Fruit fly (Drosophila melanogaster) whole organism, wandering third instar larva: ENCODE results near the gene PolA1.

Experiments used
- CG32264 ChIP-seq: fragments of 200-800 bp; sonication (Bioruptor generic); optimal IDR thresholded peaks from 2 replicates; lab custom pipeline; 2016; ENCODE audit warnings: missing biosample characterization, missing genetic modification characterization
- CG9705 ChIP-seq: fragments of 200-800 bp; sonication (Bioruptor generic); optimal IDR thresholded peaks from 2 replicates; lab custom pipeline; 2018; ENCODE audit warnings: missing biosample characterization, mild to moderate bottlenecking, missing genetic modification characterization
- CrebA ChIP-seq: fragments of 200-800 bp; sonication (Bioruptor generic); optimal IDR thresholded peaks from 2 replicates; lab custom pipeline; 2016; ENCODE audit warnings: missing biosample characterization, mild to moderate bottlenecking, missing genetic modification characterization, borderline replicate concordance
- Dfd ChIP-seq: fragments of >200 bp; optimal IDR thresholded peaks from 2 replicates; lab custom pipeline; 2017; ENCODE audit warnings: missing biosample characterization, missing genetic modification characterization
- Dif ChIP-seq: fragments of 200-275, 200-300 bp; sonication (Bioruptor generic); optimal IDR thresholded peaks from 2 replicates; lab custom pipeline; 2018; ENCODE audit warnings: missing biosample characterization, missing genetic modification characterization; ENCODE audit not compliant: partially characterized antibody
- GATAd ChIP-seq: sonication (Bioruptor generic); optimal IDR thresholded peaks from 2 replicates; lab custom pipeline; 2016; ENCODE audit warnings: missing biosample characterization, missing genetic modification characterization
- HLH106 ChIP-seq: fragments of 200-800 bp; optimal IDR thresholded peaks from 3 replicates; lab custom pipeline; 2019; ENCODE audit warnings: missing biosample characterization, mild to moderate bottlenecking, missing genetic modification characterization, moderate library complexity
- Hnf4 ChIP-seq: fragments of 200-800 bp; sonication (Bioruptor generic); optimal IDR thresholded peaks from 2 replicates; lab custom pipeline; 2016; ENCODE audit warnings: missing biosample characterization, mild to moderate bottlenecking, missing genetic modification characterization
- Hr78 ChIP-seq: fragments of >200 bp; optimal IDR thresholded peaks from 2 replicates; lab custom pipeline; 2017; ENCODE audit warnings: missing biosample characterization, missing genetic modification characterization
- Hr83 ChIP-seq: fragments of 200-300 bp; sonication (Bioruptor generic); optimal IDR thresholded peaks from 2 replicates; lab custom pipeline; 2016; ENCODE audit warnings: missing biosample characterization, mild to moderate bottlenecking, missing genetic modification characterization, moderate library complexity; ENCODE audit not compliant: poor library complexity, severe bottlenecking
- Jra ChIP-seq: sonication (Bioruptor generic); optimal IDR thresholded peaks from 2 replicates; lab custom pipeline; 2016; ENCODE audit warnings: missing biosample characterization, missing genetic modification characterization
- N ChIP-seq: fragments of >200 bp; optimal IDR thresholded peaks from 2 replicates; lab custom pipeline; 2018; ENCODE audit warnings: missing biosample characterization, missing external identifiers, missing genetic modification characterization
- Rel ChIP-seq, 2 experiments: fragments of 200-800 bp; sonication (Bioruptor generic) in 1 of 2; optimal IDR thresholded peaks; 2 replicates in 1 of 2; 3 replicates in 1 of 2; lab custom pipeline; 2016 to 2019; ENCODE audit warnings: mild to moderate bottlenecking in 2 of 2, missing biosample characterization in 2 of 2, missing genetic modification characterization in 2 of 2, moderate library complexity in 1 of 2
- Sp1 ChIP-seq: fragments of 200-800 bp; sonication (Bioruptor generic); optimal IDR thresholded peaks from 3 replicates; lab custom pipeline; 2019; ENCODE audit warnings: missing biosample characterization, mild to moderate bottlenecking, missing genetic modification characterization, moderate library complexity
- Vsx2 ChIP-seq: fragments of 200-300, 225-300 bp; sonication (Bioruptor generic); optimal IDR thresholded peaks from 2 replicates; lab custom pipeline; 2018; ENCODE audit warnings: missing biosample characterization, missing genetic modification characterization; ENCODE audit not compliant: partially characterized antibody
- br ChIP-seq: fragments of 200-800 bp; sonication (Bioruptor generic); optimal IDR thresholded peaks from 2 replicates; lab custom pipeline; 2016; ENCODE audit warnings: missing biosample characterization, missing genetic modification characterization
- brk ChIP-seq: fragments of 200-800 bp; sonication (Bioruptor generic); optimal IDR thresholded peaks from 2 replicates; lab custom pipeline; 2016; ENCODE audit warnings: missing biosample characterization, mild to moderate bottlenecking, missing genetic modification characterization
- dl ChIP-seq, 2 experiments: fragments of 175-275, 200-275 bp in 1 of 2; fragments of 200-275 bp in 1 of 2; sonication (Bioruptor generic); optimal IDR thresholded peaks; lab custom pipeline; 2018; ENCODE audit warnings: mild to moderate bottlenecking in 2 of 2, missing biosample characterization in 2 of 2, missing genetic modification characterization in 2 of 2, moderate library complexity in 2 of 2; ENCODE audit not compliant: partially characterized antibody in 2 of 2, insufficient read depth in 1 of 2
- dmrt93B ChIP-seq: fragments of 200-800 bp; sonication (Bioruptor generic); optimal IDR thresholded peaks from 2 replicates; lab custom pipeline; 2018; ENCODE audit warnings: missing biosample characterization, mild to moderate bottlenecking, missing genetic modification characterization
- dsf ChIP-seq: sonication (Bioruptor generic); optimal IDR thresholded peaks from 2 replicates; lab custom pipeline; 2016; ENCODE audit warnings: missing biosample characterization, missing genetic modification characterization, borderline replicate concordance
- foxo ChIP-seq, 2 experiments: fragments of 200-800 bp; sonication (Bioruptor generic); optimal IDR thresholded peaks; 2 replicates in 1 of 2; 3 replicates in 1 of 2; lab custom pipeline; 2016 to 2017; ENCODE audit warnings: missing biosample characterization in 2 of 2, missing genetic modification characterization in 2 of 2
- fru ChIP-seq: fragments of 200-800 bp; sonication (Bioruptor generic); optimal IDR thresholded peaks from 3 replicates; lab custom pipeline; 2016; ENCODE audit warnings: missing biosample characterization, mild to moderate bottlenecking, missing genetic modification characterization
- h ChIP-seq: fragments of 200-800 bp; sonication (Bioruptor generic); optimal IDR thresholded peaks from 3 replicates; lab custom pipeline; 2016; ENCODE audit warnings: missing biosample characterization, mild to moderate bottlenecking, missing genetic modification characterization
- psq ChIP-seq: fragments of 200-800 bp; sonication (Bioruptor generic); optimal IDR thresholded peaks from 3 replicates; lab custom pipeline; 2017; ENCODE audit warnings: missing biosample characterization, mild to moderate bottlenecking, missing genetic modification characterization, moderate library complexity
- sage ChIP-seq: fragments of 200-800 bp; sonication (Bioruptor generic); optimal IDR thresholded peaks from 2 replicates; lab custom pipeline; 2016; ENCODE audit warnings: missing biosample characterization, mild to moderate bottlenecking, missing genetic modification characterization
- sv ChIP-seq: fragments of 200-800 bp; sonication (Bioruptor generic); optimal IDR thresholded peaks from 3 replicates; lab custom pipeline; 2016; ENCODE audit warnings: missing biosample characterization, missing genetic modification characterization
- tai ChIP-seq: sonication (Bioruptor generic); optimal IDR thresholded peaks from 2 replicates; lab custom pipeline; 2016; ENCODE audit warnings: missing biosample characterization, missing genetic modification characterization
- usp ChIP-seq: fragments of >200 bp; optimal IDR thresholded peaks from 2 replicates; lab custom pipeline; 2017; ENCODE audit warnings: missing biosample characterization, missing genetic modification characterization

PolA1 gene

dm6 chr3R:21632582-21632929 is 39.0 kb downstream of the PolA1 start:
- peak in 1 of 2 experiments; percentile 62 for TF ChIP-seq dl (GFP tag; optimal IDR thresholded peaks at IDR 0.05; lab: Kevin White, UChicago; ENCODE audit: insufficient read depth in 1 of 2, partially characterized antibody in 2 of 2)
- TF ChIP-seq Vsx2 (GFP tag; lab: Kevin White, UChicago) = no peak
- peak; percentile 60 for TF ChIP-seq Dif (GFP tag; lab: Kevin White, UChicago)

- TF ChIP-seq dsf (GFP tag; lab: Kevin White, UChicago) (no peak), Rel (GFP tag; optimal IDR thresholded peaks at IDR 0.05; lab: Kevin White, UChicago) (no peak), Rel (tag; optimal IDR thresholded peaks at IDR 0.05; lab: Kevin White, UChicago) (peak; percentile 36)
Observed at dm6 chr3R:21631757-21632473, 39.6 kb downstream of the PolA1 start.

dm6 chr3R:21630979-21631499 is 40.5 kb downstream of the PolA1 start:
- TF ChIP-seq sv (no peak), Rel (GFP tag; optimal IDR thresholded peaks at IDR 0.05; lab: Kevin White, UChicago) (no peak), Rel (tag; optimal IDR thresholded peaks at IDR 0.05; lab: Kevin White, UChicago) (peak; percentile 97)

dm6 chr3R:21630226-21630857 is 41.2 kb downstream of the PolA1 start:
- no peak for TF ChIP-seq GATAd (GFP tag; lab: Kevin White, UChicago)
- peak; percentile 7 for TF ChIP-seq CG32264
- no peak for TF ChIP-seq Dfd (GFP tag; lab: Kevin White, UChicago)
- TF ChIP-seq HLH106 = no peak
- TF ChIP-seq dsf (GFP tag; lab: Kevin White, UChicago) = no peak
- TF ChIP-seq br (GFP tag; lab: Kevin White, UChicago) = no peak
- no peak for TF ChIP-seq Hr78 (GFP tag; lab: Kevin White, UChicago)
- TF ChIP-seq CG9705 = no peak
- TF ChIP-seq sage (GFP tag; lab: Kevin White, UChicago) = no peak
- no peak for TF ChIP-seq Rel (GFP tag; optimal IDR thresholded peaks at IDR 0.05; lab: Kevin White, UChicago)
- peak; percentile 93 for TF ChIP-seq Rel (tag; optimal IDR thresholded peaks at IDR 0.05; lab: Kevin White, UChicago)
- peak; percentile 41 for TF ChIP-seq psq
- no peak for TF ChIP-seq usp
- TF ChIP-seq tai (GFP tag; lab: Kevin White, UChicago) = no peak
- TF ChIP-seq dmrt93B = no peak
- TF ChIP-seq dl (GFP tag; optimal IDR thresholded peaks at IDR 0.05; lab: Kevin White, UChicago; ENCODE audit: insufficient read depth in 1 of 2, partially characterized antibody in 2 of 2) = no peak
- peak; percentile 0 for TF ChIP-seq Hr83 (GFP tag; lab: Kevin White, UChicago)
- peak; percentile 20 for TF ChIP-seq Hnf4
- peak; percentile 43 for TF ChIP-seq Jra (GFP tag; lab: Kevin White, UChicago)
- TF ChIP-seq N (GFP tag; lab: Kevin White, UChicago) = no peak
- peak; percentile 25 for TF ChIP-seq brk
- peak in 1 of 2 experiments; percentile 44 for TF ChIP-seq foxo (GFP tag; optimal IDR thresholded peaks at IDR 0.05; lab: Kevin White, UChicago)
- peak; percentile 56 for TF ChIP-seq Sp1 (GFP tag; lab: Kevin White, UChicago)
- peak; percentile 15 for TF ChIP-seq Dif (GFP tag; lab: Kevin White, UChicago)
- TF ChIP-seq fru (GFP tag; lab: Kevin White, UChicago) = peak; percentile 7
- TF ChIP-seq h (GFP tag; lab: Kevin White, UChicago) = peak; percentile 43
- TF ChIP-seq sv = no peak
- TF ChIP-seq CrebA (GFP tag; lab: Kevin White, UChicago) = peak; percentile 80
- TF ChIP-seq, all 38 proteins: peak for 13
